Worm (Caenorhabditis elegans) whole organism, L4 larva: Measurements from ENCODE around the gene fbxb-82.

Experiments
- ceh-28 ChIP-seq: fragments of 150-350 bp; optimal IDR thresholded peaks from 2 replicates; lab custom pipeline; 2014; ENCODE audit warnings: missing biosample characterization, missing genetic modification reagents, missing genetic modification characterization
- egl-27 ChIP-seq: sonication (generic microtip); optimal IDR thresholded peaks from 3 replicates; lab custom pipeline; 2017; ENCODE audit warnings: missing biosample characterization, missing genetic modification reagents, missing genetic modification characterization
- fos-1 ChIP-seq: fragments of 150-350 bp; optimal IDR thresholded peaks from 2 replicates; lab custom pipeline; 2014; ENCODE audit warnings: missing biosample characterization, missing genetic modification characterization
- hif-1 ChIP-seq, 2 experiments: sonication (generic microtip); optimal IDR thresholded peaks; 2 replicates each; lab custom pipeline; 2016 to 2017; ENCODE audit warnings: missing compliant biosample characterization in 2 of 2, missing genetic modification characterization in 2 of 2, missing genetic modification reagents in 2 of 2, missing genotype in 2 of 2, mild to moderate bottlenecking in 1 of 2
- lin-39 ChIP-seq: fragments of 150-350 bp; optimal IDR thresholded peaks from 2 replicates; lab custom pipeline; 2014; ENCODE audit warnings: missing biosample characterization, missing genetic modification reagents, missing genetic modification characterization
- mes-2 ChIP-seq: sonication (generic microtip); optimal IDR thresholded peaks from 2 replicates; lab custom pipeline; 2016; ENCODE audit warnings: missing genotype, mild to moderate bottlenecking, missing genetic modification characterization, missing compliant biosample characterization; ENCODE audit not compliant: poor library complexity, severe bottlenecking
- nhr-102 ChIP-seq: sonication (generic microtip); optimal IDR thresholded peaks from 2 replicates; lab custom pipeline; 2016; ENCODE audit warnings: mild to moderate bottlenecking, missing genetic modification characterization, moderate library complexity, missing compliant biosample characterization
- unc-62 ChIP-seq, 3 experiments: fragments of 150-350 bp in 1 of 3; sonication (generic microtip); optimal IDR thresholded peaks in 2 of 3; peaks in 1 of 3; 1 replicate in 1 of 3; 2 replicates in 2 of 3; lab custom pipeline; 2014 to 2017; ENCODE audit warnings: missing biosample characterization in 3 of 3, missing genetic modification characterization in 3 of 3, missing genetic modification reagents in 3 of 3, missing genotype in 1 of 3
- zag-1 ChIP-seq: fragments of 150-350 bp; optimal IDR thresholded peaks from 2 replicates; lab custom pipeline; 2014; ENCODE audit warnings: missing biosample characterization, missing genetic modification characterization
- ztf-11 ChIP-seq: fragments of 150-350 bp; optimal IDR thresholded peaks from 2 replicates; lab custom pipeline; 2014; ENCODE audit warnings: missing biosample characterization, missing genetic modification characterization

DNA sequence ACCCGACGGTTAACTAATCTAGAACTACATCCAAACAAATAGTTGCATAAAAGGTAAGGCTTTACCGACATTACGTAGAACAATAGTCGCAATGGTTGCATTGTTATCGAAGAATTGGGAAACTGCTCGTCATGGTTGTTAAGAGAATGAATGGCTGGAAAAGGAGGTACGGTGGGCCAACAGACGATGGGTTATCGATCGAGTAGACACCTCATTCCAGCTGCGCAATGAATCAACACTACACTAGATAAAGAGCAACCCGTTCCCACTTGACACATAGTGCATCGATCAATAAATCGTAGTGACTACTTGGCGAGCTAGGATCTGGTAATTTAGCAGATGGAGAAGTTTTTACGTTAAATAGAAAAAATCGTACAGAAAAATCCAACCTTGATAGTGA, 2.1 kb upstream of the fbxb-82 start, which contains the start of the genes T17A3.12 and fbxb-83:
- TF ChIP-seq hif-1 (tag; optimal IDR thresholded peaks at IDR 0.05; lab: Kevin White, UChicago) = no peak
- TF ChIP-seq lin-39 (tag; lab: Kevin White, UChicago) = no peak
- TF ChIP-seq egl-27 (tag; lab: Kevin White, UChicago) = no peak
- no peak for TF ChIP-seq mes-2 (tag; lab: Kevin White, UChicago)
- no peak for TF ChIP-seq zag-1 (tag; lab: Kevin White, UChicago)
- TF ChIP-seq unc-62 (GFP tag; optimal IDR thresholded peaks at IDR 0.05 in 1 of 2; lab: Kevin White, UChicago) = no peak
- no peak for TF ChIP-seq unc-62 (tag; optimal IDR thresholded peaks at IDR 0.05; lab: Kevin White, UChicago)
- TF ChIP-seq ztf-11 = no peak
- TF ChIP-seq fos-1 (tag; lab: Kevin White, UChicago) = no peak
- TF ChIP-seq ceh-28 (tag; lab: Kevin White, UChicago) = no peak
- no peak for TF ChIP-seq nhr-102 (tag; lab: Kevin White, UChicago)
